Worm (Caenorhabditis elegans): ENCODE data around the gene mcu-1.

ce11 chrIV:5927805-5928204 lies 11.2 kb downstream of the mcu-1 start:
- TF ChIP-seq snpc-4 (GFP tag; optimal IDR thresholded peaks at IDR 0.05) (no peak), snpc-4 (tag; optimal IDR thresholded peaks at IDR 0.05) (no peak), B0336.3 (GFP tag; IDR thresholded peaks at IDR 0.05) (no peak), lir-1 (GFP tag; conservative IDR thresholded peaks at IDR 0.05) (no peak), F49E8.2 (tag; optimal IDR thresholded peaks at IDR 0.05; ENCODE audit: insufficient read depth) (no peak), pha-4 (tag; optimal IDR thresholded peaks at IDR 0.05) (no peak), mxl-1 (tag; optimal IDR thresholded peaks at IDR 0.05) (no peak), lin-54 (GFP tag; optimal IDR thresholded peaks at IDR 0.05) (no peak), ztf-3 (GFP tag; optimal IDR thresholded peaks at IDR 0.05) (no peak), dox-1 (GFP tag; IDR thresholded peaks at IDR 0.05) (no peak), mes-4 (tag; optimal IDR thresholded peaks at IDR 0.05) (no peak), ets-4 (GFP tag; optimal IDR thresholded peaks at IDR 0.05) (no peak)
